Fruit fly (Drosophila melanogaster) whole organism: ENCODE measurements around the gene CG46383.

Experiments
- pan ChIP-seq: fragments of >200 bp; optimal IDR thresholded peaks from 2 replicates; lab custom pipeline; 2017
- psq ChIP-seq: fragments of >200 bp; optimal IDR thresholded peaks from 2 replicates; lab custom pipeline; 2017
- usp ChIP-seq: fragments of >200 bp; optimal IDR thresholded peaks from 2 replicates; lab custom pipeline; 2017; ENCODE audit warnings: missing biosample characterization, missing genetic modification characterization, mixed read lengths

dm6 chr3R:15921747-15922146, 29.0 kb downstream of the CG46383 start:
- TF ChIP-seq psq (no peak), pan (lab: Kevin White, UChicago) (no peak), usp (no peak)
